Fruit fly (Drosophila melanogaster) whole organism, pupa: ENCODE data around the gene Ir75c.

ENCODE experiments used
- CG17806 ChIP-seq: fragments of 200-800 bp; sonication (Bioruptor generic); optimal IDR thresholded peaks from 2 replicates; lab custom pipeline; 2018; ENCODE audit warnings: missing biosample characterization, mild to moderate bottlenecking, missing genetic modification characterization, moderate library complexity
- CG32121 ChIP-seq: fragments of 200-800 bp; sonication (Bioruptor generic); IDR thresholded peaks from 2 replicates; pipeline ENCODE4 v1.3.6; 2022; ENCODE audit warnings: missing biosample characterization, missing genetic modification characterization
- CG4496 ChIP-seq: fragments of 200-800 bp; sonication (Bioruptor generic); IDR thresholded peaks from 3 replicates; pipeline ENCODE4 v1.3.6; 2022; ENCODE audit warnings: missing biosample characterization, missing genetic modification characterization
- CG8159 ChIP-seq: fragments of 200-800 bp; sonication (Bioruptor generic); optimal IDR thresholded peaks from 3 replicates; lab custom pipeline; 2018; ENCODE audit warnings: missing biosample characterization, mild to moderate bottlenecking, missing genetic modification characterization, moderate library complexity
- EcR ChIP-seq: fragments of 200-800 bp; sonication (Bioruptor generic); optimal IDR thresholded peaks from 3 replicates; lab custom pipeline; 2019; ENCODE audit warnings: missing biosample characterization, missing genetic modification characterization, mild to moderate bottlenecking, moderate library complexity, missing genetic modification reagents
- Pif1A ChIP-seq: fragments of 200-800 bp; sonication (Bioruptor generic); optimal IDR thresholded peaks from 3 replicates; lab custom pipeline; 2016; ENCODE audit warnings: missing biosample characterization, missing genetic modification characterization
- Snoo ChIP-seq: fragments of 200-800 bp; sonication (Bioruptor generic); optimal IDR thresholded peaks from 3 replicates; lab custom pipeline; 2017; ENCODE audit warnings: missing biosample characterization, mild to moderate bottlenecking, missing genetic modification characterization, inconsistent platforms
- rn ChIP-seq: fragments of 200-800 bp; sonication (Bioruptor generic); IDR thresholded peaks from 2 replicates; pipeline ENCODE4 v1.3.6; 2022; ENCODE audit warnings: missing biosample characterization, missing genetic modification characterization

- TF ChIP-seq Snoo (tag; lab: Kevin White, UChicago) (no peak), CG17806 (tag; lab: Kevin White, UChicago) (no peak), rn (GFP tag; lab: Robert Waterston, UW) (no peak), CG32121 (GFP tag; lab: Robert Waterston, UW) (no peak), Pif1A (no peak), EcR (GFP tag; lab: Kevin White, UChicago) (no peak), CG8159 (tag; lab: Kevin White, UChicago) (no peak), CG4496 (GFP tag; lab: Robert Waterston, UW) (no peak)
Measured at dm6 chr3L:17791495-17791894, 31.1 kb downstream of the Ir75c start.
